Fruit fly (Drosophila melanogaster): Measurements from ENCODE around the gene Tcs3.

Gene Tcs3

DNA sequence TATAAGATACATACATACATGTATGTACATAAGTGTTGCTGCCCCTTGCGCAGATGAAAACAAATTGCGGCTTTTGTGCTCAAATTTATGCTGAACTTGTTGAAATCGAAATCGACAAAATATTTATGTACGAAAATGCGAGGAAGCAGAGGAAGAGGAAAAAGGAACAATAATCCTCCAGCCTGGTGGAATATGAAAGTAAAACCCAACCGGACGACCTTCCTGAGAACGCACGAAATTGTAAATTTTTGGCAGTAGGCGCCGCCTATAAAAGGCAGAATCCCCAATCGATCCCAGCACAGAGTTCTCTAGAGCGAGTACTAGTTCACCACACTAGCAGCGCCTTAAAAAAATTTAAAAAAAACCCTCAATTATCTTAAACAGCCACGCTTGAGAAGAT, 12.8 kb downstream of the Tcs3 start, which contains the start of gene Cpr72Eb:
Gene Cpr72Eb (plus strand): TSS at position 301 of the 400 bp plus-strand sequence.
- TF ChIP-seq Dll (optimal IDR thresholded peaks at IDR 0.05) (no peak), CG8478 (optimal IDR thresholded peaks at IDR 0.05) (no peak)

DNA sequence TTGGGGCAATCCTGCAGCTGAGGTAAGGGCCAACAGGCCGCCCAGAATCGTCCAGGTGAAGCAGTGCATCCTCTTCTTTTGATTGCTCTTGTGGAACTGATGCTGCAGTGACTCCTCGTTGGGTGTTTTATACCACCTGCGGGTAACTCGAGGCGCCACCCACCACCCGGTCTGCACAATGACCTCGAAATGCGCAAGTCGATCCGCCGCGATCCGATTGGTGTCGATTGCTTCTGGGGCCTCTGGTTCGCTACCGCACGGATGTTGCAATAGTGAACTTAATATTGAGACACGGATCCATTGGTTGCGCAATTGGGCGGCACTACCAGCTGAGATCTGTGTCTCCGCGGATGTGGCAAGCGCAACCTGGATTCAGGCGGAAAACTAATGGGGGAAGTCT, 15.4 kb downstream of the Tcs3 start, which contains the start of gene Cpr72Ec:
Gene Cpr72Ec (minus strand): TSS at position 101 of the 400 bp plus-strand sequence.
- TF ChIP-seq Dll (optimal IDR thresholded peaks at IDR 0.05) (no peak), usp (GFP tag; optimal IDR thresholded peaks at IDR 0.05) (no peak), psq (optimal IDR thresholded peaks at IDR 0.05) (no peak), EcR (GFP tag; optimal IDR thresholded peaks at IDR 0.05) (no peak), CG8478 (optimal IDR thresholded peaks at IDR 0.05) (no peak), pan (optimal IDR thresholded peaks at IDR 0.05) (no peak)

dm6 chr3L:16368199-16368598, 16.4 kb downstream of the Tcs3 start, which contains the start of gene CG4842:
TSS of gene CG4842 (plus strand) at chr3L:16368389.
- TF ChIP-seq CG8478 (optimal IDR thresholded peaks at IDR 0.05) (no peak), pan (optimal IDR thresholded peaks at IDR 0.05) (no peak), psq (optimal IDR thresholded peaks at IDR 0.05) (no peak), EcR (GFP tag; optimal IDR thresholded peaks at IDR 0.05) (no peak), Dll (optimal IDR thresholded peaks at IDR 0.05) (no peak), usp (GFP tag; optimal IDR thresholded peaks at IDR 0.05) (no peak)

- no peak for TF ChIP-seq usp (GFP tag; optimal IDR thresholded peaks at IDR 0.05)
- TF ChIP-seq pan (optimal IDR thresholded peaks at IDR 0.05): no peak
- TF ChIP-seq Dll (optimal IDR thresholded peaks at IDR 0.05): no peak
- TF ChIP-seq CG8478 (optimal IDR thresholded peaks at IDR 0.05): no peak
- TF ChIP-seq EcR (GFP tag; optimal IDR thresholded peaks at IDR 0.05): no peak
- no peak for TF ChIP-seq psq (optimal IDR thresholded peaks at IDR 0.05)
Observed at dm6 chr3L:16369526-16369925, 17.7 kb downstream of the Tcs3 start, which contains the start of gene CG18814. TSS of gene CG18814 (plus strand) at chr3L:16369826.

dm6 chr3L:16377768-16378764, 26.3 kb downstream of the Tcs3 start, which contains the start of gene roq:
TSS of gene roq (minus strand) at chr3L:16378566.
- TF ChIP-seq CG8478 (optimal IDR thresholded peaks at IDR 0.05) (peak; percentile 9), usp (GFP tag; optimal IDR thresholded peaks at IDR 0.05) (no peak)

dm6 chr3L:16380770-16381169, 29.0 kb downstream of the Tcs3 start:
- TF ChIP-seq usp (GFP tag; optimal IDR thresholded peaks at IDR 0.05) (no peak), Dll (optimal IDR thresholded peaks at IDR 0.05) (no peak), CG8478 (optimal IDR thresholded peaks at IDR 0.05) (no peak)

dm6 chr3L:16381184-16381797, 29.5 kb downstream of the Tcs3 start, which contains the start of gene Agpat4:
TSS of gene Agpat4 (minus strand) at chr3L:16381570.
- TF ChIP-seq EcR (GFP tag; optimal IDR thresholded peaks at IDR 0.05) (no peak), psq (optimal IDR thresholded peaks at IDR 0.05) (no peak), usp (GFP tag; optimal IDR thresholded peaks at IDR 0.05) (no peak), Dll (optimal IDR thresholded peaks at IDR 0.05) (no peak), pan (optimal IDR thresholded peaks at IDR 0.05) (no peak), CG8478 (optimal IDR thresholded peaks at IDR 0.05) (no peak)

DNA sequence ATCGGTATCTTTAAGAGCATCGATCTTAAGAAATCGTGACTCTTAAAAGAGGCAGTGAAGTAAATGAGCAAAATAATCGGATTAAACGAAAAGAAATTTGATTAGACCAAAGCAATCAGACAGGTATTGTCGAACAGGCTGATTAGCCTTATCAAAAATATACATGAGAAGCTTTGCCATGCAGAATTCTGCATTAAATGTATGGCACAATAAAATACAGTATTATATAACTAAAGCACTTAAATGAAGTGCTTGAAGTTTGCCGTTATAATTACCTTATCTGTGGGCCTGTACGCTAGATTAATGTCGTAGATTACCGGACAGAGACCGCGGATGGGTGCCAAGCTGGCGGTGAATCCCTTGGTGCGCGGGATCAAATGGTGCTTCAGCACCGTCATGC, 31.3 kb downstream of the Tcs3 start:
- TF ChIP-seq EcR (GFP tag; optimal IDR thresholded peaks at IDR 0.05): no peak
- TF ChIP-seq psq (optimal IDR thresholded peaks at IDR 0.05): no peak
- TF ChIP-seq pan (optimal IDR thresholded peaks at IDR 0.05): no peak
- no peak for TF ChIP-seq usp (GFP tag; optimal IDR thresholded peaks at IDR 0.05)
- no peak for TF ChIP-seq Dll (optimal IDR thresholded peaks at IDR 0.05)
- no peak for TF ChIP-seq CG8478 (optimal IDR thresholded peaks at IDR 0.05)

dm6 chr3L:16384145-16384705, 32.4 kb downstream of the Tcs3 start:
- TF ChIP-seq psq (optimal IDR thresholded peaks at IDR 0.05) (no peak), EcR (GFP tag; optimal IDR thresholded peaks at IDR 0.05) (no peak), CG8478 (optimal IDR thresholded peaks at IDR 0.05) (no peak), pan (optimal IDR thresholded peaks at IDR 0.05) (no peak), usp (GFP tag; optimal IDR thresholded peaks at IDR 0.05) (no peak), Dll (optimal IDR thresholded peaks at IDR 0.05) (no peak)

- TF ChIP-seq psq (optimal IDR thresholded peaks at IDR 0.05) (no peak), EcR (GFP tag; optimal IDR thresholded peaks at IDR 0.05) (no peak), Dll (optimal IDR thresholded peaks at IDR 0.05) (no peak), CG8478 (optimal IDR thresholded peaks at IDR 0.05) (no peak), usp (GFP tag; optimal IDR thresholded peaks at IDR 0.05) (no peak), pan (optimal IDR thresholded peaks at IDR 0.05) (no peak)
Observed at dm6 chr3L:16385252-16385879, 33.6 kb downstream of the Tcs3 start.

DNA sequence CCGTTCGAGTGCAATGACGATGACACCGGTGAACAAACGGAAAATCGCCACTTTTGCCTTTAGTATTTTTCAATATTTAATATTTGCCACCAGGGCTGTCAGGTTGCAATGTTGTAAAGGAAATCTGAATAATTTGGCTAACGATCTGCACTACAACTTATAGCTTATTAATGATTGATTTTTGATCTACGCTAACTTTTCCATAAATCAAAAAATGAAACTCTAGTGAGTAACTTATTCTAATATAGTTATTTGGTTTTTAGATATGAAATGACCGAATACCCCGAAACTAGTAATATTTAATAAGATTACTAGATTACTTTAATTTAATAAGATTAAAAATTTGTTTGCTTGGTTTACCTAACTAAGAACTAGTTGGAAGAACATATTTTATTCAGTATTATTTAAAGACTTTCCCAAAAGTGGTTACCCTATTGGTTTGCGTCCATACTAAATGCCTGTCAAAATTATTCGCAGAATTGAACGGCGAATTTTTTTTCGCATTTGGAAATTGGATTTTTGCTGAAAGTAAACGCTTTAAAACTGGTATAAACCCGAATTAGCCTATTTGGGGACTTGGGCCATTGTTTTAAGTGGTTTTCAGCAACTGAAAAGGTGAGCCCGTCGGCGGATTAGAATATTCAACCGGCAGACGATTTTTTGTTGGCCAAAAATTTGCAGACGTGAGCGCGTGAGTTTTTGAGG, 34.2 kb downstream of the Tcs3 start, which contains the start of the genes Agpat3 and RAF2:
Gene Agpat3 (minus strand): TSS at position 78 of the 705 bp plus-strand sequence.
Gene RAF2 (plus strand): TSS at position 448 of the 705 bp plus-strand sequence.
- no peak for TF ChIP-seq pan (optimal IDR thresholded peaks at IDR 0.05)

Measured in whole organism.